Worm (Caenorhabditis elegans): ENCODE results near the gene fln-2.

DNA sequence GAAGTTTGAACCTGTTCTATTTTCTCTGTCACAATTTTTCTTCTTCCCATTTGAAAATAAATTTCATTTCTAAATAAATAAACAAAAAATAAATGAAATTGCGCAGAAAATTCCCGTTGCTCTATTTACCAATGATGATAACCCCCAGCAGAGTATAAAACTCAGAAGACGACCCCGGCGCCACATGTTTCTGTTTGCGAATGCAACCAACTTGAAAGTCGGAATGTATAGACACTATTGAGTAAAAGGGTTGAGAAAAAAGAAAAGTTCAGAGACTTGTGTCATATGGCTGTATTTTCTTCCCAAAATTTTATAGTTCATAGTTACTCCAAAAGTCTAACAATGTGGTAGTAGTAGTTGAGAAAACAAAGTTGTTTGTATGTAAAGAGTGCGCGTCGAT is 14.2 kb downstream of the fln-2 start:
- TF ChIP-seq hmg-11 (tag; optimal IDR thresholded peaks at IDR 0.05), result no peak
- TF ChIP-seq unc-62 (GFP tag; optimal IDR thresholded peaks at IDR 0.05), result no peak
- no peak for TF ChIP-seq nhr-237 (tag; optimal IDR thresholded peaks at IDR 0.05)
- TF ChIP-seq pqm-1 (tag; optimal IDR thresholded peaks at IDR 0.05), result no peak
- no peak for TF ChIP-seq sea-2 (GFP tag; optimal IDR thresholded peaks at IDR 0.05)
- TF ChIP-seq nhr-67 (tag; optimal IDR thresholded peaks at IDR 0.05), result no peak
- TF ChIP-seq mdl-1 (tag; optimal IDR thresholded peaks at IDR 0.05), result no peak
- no peak for TF ChIP-seq eor-1 (tag; optimal IDR thresholded peaks at IDR 0.05)
- TF ChIP-seq zag-1 (tag; optimal IDR thresholded peaks at IDR 0.05), result no peak
- no peak for TF ChIP-seq nfya-1 (tag; optimal IDR thresholded peaks at IDR 0.05; ENCODE audit: insufficient read depth)
- no peak for TF ChIP-seq elt-1 (tag; optimal IDR thresholded peaks at IDR 0.05)
- TF ChIP-seq jun-1 (tag; optimal IDR thresholded peaks at IDR 0.05), result no peak
- TF ChIP-seq nhr-28 (tag; optimal IDR thresholded peaks at IDR 0.05), result no peak
